Fruit fly (Drosophila melanogaster) whole organism, wandering third instar larva: ENCODE data around the gene Mesh1.

Experiments
- Abd-B ChIP-seq: fragments of >200 bp; optimal IDR thresholded peaks from 2 replicates; lab custom pipeline; 2017; ENCODE audit warnings: missing biosample characterization, missing genetic modification characterization
- CG32264 ChIP-seq: fragments of 200-800 bp; sonication (Bioruptor generic); optimal IDR thresholded peaks from 2 replicates; lab custom pipeline; 2016; ENCODE audit warnings: missing biosample characterization, missing genetic modification characterization
- OdsH ChIP-seq: fragments of 200-800 bp; sonication (Bioruptor generic); optimal IDR thresholded peaks from 2 replicates; lab custom pipeline; 2016; ENCODE audit warnings: missing biosample characterization, mild to moderate bottlenecking, missing genetic modification characterization
- Vsx2 ChIP-seq: fragments of 200-300, 225-300 bp; sonication (Bioruptor generic); optimal IDR thresholded peaks from 2 replicates; lab custom pipeline; 2018; ENCODE audit warnings: missing biosample characterization, missing genetic modification characterization; ENCODE audit not compliant: partially characterized antibody
- h ChIP-seq: fragments of 200-800 bp; sonication (Bioruptor generic); optimal IDR thresholded peaks from 3 replicates; lab custom pipeline; 2016; ENCODE audit warnings: missing biosample characterization, mild to moderate bottlenecking, missing genetic modification characterization
- jim ChIP-seq: fragments of 175-275, 200-325 bp; sonication (Bioruptor generic); optimal IDR thresholded peaks from 2 replicates; lab custom pipeline; 2016; ENCODE audit warnings: missing biosample characterization, mild to moderate bottlenecking, missing genetic modification characterization
- lola ChIP-seq: fragments of >200 bp; optimal IDR thresholded peaks from 2 replicates; lab custom pipeline; 2017; ENCODE audit warnings: missing biosample characterization, missing genetic modification characterization
- usp ChIP-seq: fragments of >200 bp; optimal IDR thresholded peaks from 2 replicates; lab custom pipeline; 2017; ENCODE audit warnings: missing biosample characterization, missing genetic modification characterization

dm6 chr3R:29153197-29153644, 49.1 kb downstream of the Mesh1 start, which contains the start of the genes Slbp and Rpn2:
- TF ChIP-seq Abd-B (GFP tag; lab: Kevin White, UChicago) (no peak), h (GFP tag; lab: Kevin White, UChicago) (peak; percentile 69), OdsH (GFP tag; lab: Kevin White, UChicago) (peak; percentile 59), Vsx2 (GFP tag; lab: Kevin White, UChicago) (no peak), jim (GFP tag; lab: Kevin White, UChicago) (no peak), usp (no peak), lola (GFP tag; lab: Kevin White, UChicago) (no peak), CG32264 (GFP tag; lab: Kevin White, UChicago) (no peak)
